Comparison of ENCODE assay signal across 6 fruit fly cellular contexts in genomic region chrX:4686150-4686549, dm6.
A peak's percentile ranks its signal among the peaks of the same experiment; 100 is the strongest.
TF ChIP-seq lines count a peak whose summit lies in the region.

No protein-coding gene starts in this region.

- no peak for TF ChIP-seq CTCF in whole organism, embryonic (GFP tag; optimal IDR thresholded peaks at IDR 0.05; lab: Kevin White, UChicago)

TF ChIP-seq in whole organism, 6 proteins besides CTCF, POLR2A, EP300 and RAD21:
- TF ChIP-seq usp (GFP tag; optimal IDR thresholded peaks at IDR 0.05; lab: Kevin White, UChicago) (no peak), EcR (GFP tag; optimal IDR thresholded peaks at IDR 0.05; lab: Kevin White, UChicago) (no peak), CG8478 (optimal IDR thresholded peaks at IDR 0.05; lab: Kevin White, UChicago) (peak; percentile 80), pan (optimal IDR thresholded peaks at IDR 0.05; lab: Kevin White, UChicago) (no peak)

TF ChIP-seq in whole organism, adult, 20 proteins besides CTCF, POLR2A, EP300 and RAD21 (continues in another document):
- TF ChIP-seq Crg-1 (GFP tag; optimal IDR thresholded peaks at IDR 0.05; lab: Kevin White, UChicago): no peak
- TF ChIP-seq CG5204 (GFP tag; optimal IDR thresholded peaks at IDR 0.05; lab: Kevin White, UChicago): no peak
- TF ChIP-seq ovo (GFP tag; optimal IDR thresholded peaks at IDR 0.05; lab: Kevin White, UChicago): no peak
- no peak for TF ChIP-seq CG33017 (tag; optimal IDR thresholded peaks at IDR 0.05; lab: Kevin White, UChicago)
- TF ChIP-seq bab1 (GFP tag; optimal IDR thresholded peaks at IDR 0.05; lab: Kevin White, UChicago): peak; percentile 14
- no peak for TF ChIP-seq CG1620 (GFP tag; optimal IDR thresholded peaks at IDR 0.05; lab: Kevin White, UChicago)
- TF ChIP-seq Mnt (GFP tag; optimal IDR thresholded peaks at IDR 0.05; lab: Kevin White, UChicago): peak; percentile 61
- no peak for TF ChIP-seq CG14711 (tag; optimal IDR thresholded peaks at IDR 0.05; lab: Kevin White, UChicago)
- no peak for TF ChIP-seq cnc (optimal IDR thresholded peaks at IDR 0.05; lab: Kevin White, UChicago)
- TF ChIP-seq CG12768 (GFP tag; optimal IDR thresholded peaks at IDR 0.05; lab: Kevin White, UChicago): peak; percentile 57
- TF ChIP-seq pad (GFP tag; optimal IDR thresholded peaks at IDR 0.05; lab: Kevin White, UChicago): peak; percentile 63
- peak; percentile 86 for TF ChIP-seq tj (GFP tag; optimal IDR thresholded peaks at IDR 0.05; lab: Kevin White, UChicago)
- no peak for TF ChIP-seq toe (GFP tag; optimal IDR thresholded peaks at IDR 0.05; lab: Kevin White, UChicago)
- no peak for TF ChIP-seq Hr96 (GFP tag; optimal IDR thresholded peaks at IDR 0.05; lab: Kevin White, UChicago)
- peak; percentile 43 for TF ChIP-seq CG7045 (GFP tag; optimal IDR thresholded peaks at IDR 0.05; lab: Kevin White, UChicago)
- peak; percentile 69 for TF ChIP-seq CG11617 (GFP tag; optimal IDR thresholded peaks at IDR 0.05; lab: Kevin White, UChicago)
- TF ChIP-seq Clk (GFP tag; optimal IDR thresholded peaks at IDR 0.05; lab: Kevin White, UChicago): no peak
- peak; percentile 61 for TF ChIP-seq cic (GFP tag; optimal IDR thresholded peaks at IDR 0.05; lab: Kevin White, UChicago)

TF ChIP-seq in whole organism, embryonic, 481 proteins besides CTCF, POLR2A, EP300 and RAD21 (continues in another document):
- TF ChIP-seq Gug (GFP tag; IDR thresholded peaks at IDR 0.05; lab: Robert Waterston, UW) (no peak), CkIIα-i1 (GFP tag; IDR thresholded peaks at IDR 0.05; lab: Robert Waterston, UW) (no peak), CG34376 (GFP tag; optimal IDR thresholded peaks at IDR 0.05; lab: Kevin White, UChicago) (peak; percentile 6), Aef1 (GFP tag; IDR thresholded peaks at IDR 0.05; lab: Robert Waterston, UW) (0 out of 3 replicates have a peak, but pooled peaks have one; percentile 19), H2.0 (GFP tag; IDR thresholded peaks at IDR 0.05; lab: Robert Waterston, UW) (no peak), Drgx (GFP tag; IDR thresholded peaks at IDR 0.05; lab: Robert Waterston, UW) (peak; percentile 57), E2f1 (GFP tag; IDR thresholded peaks at IDR 0.05; lab: Robert Waterston, UW) (no peak), Trl (optimal IDR thresholded peaks at IDR 0.05; lab: Kevin White, UChicago) (peak; percentile 13 to 48), Trl (GFP tag; optimal IDR thresholded peaks at IDR 0.05; lab: Kevin White, UChicago) (no peak), CG18262 (tag; optimal IDR thresholded peaks at IDR 0.05; lab: Kevin White, UChicago) (no peak), abd-A (tag; optimal IDR thresholded peaks at IDR 0.05; lab: Kevin White, UChicago) (peak; percentile 80), chm (GFP tag; IDR thresholded peaks at IDR 0.05; lab: Robert Waterston, UW) (no peak), CG5180 (GFP tag; optimal IDR thresholded peaks at IDR 0.05; lab: Kevin White, UChicago) (peak; percentile 2), CG18764 (GFP tag; optimal IDR thresholded peaks at IDR 0.05; lab: Kevin White, UChicago) (no peak), sna (GFP tag; IDR thresholded peaks at IDR 0.05; lab: Robert Waterston, UW; ENCODE audit: partially characterized antibody) (no peak), Stat92E (GFP tag; optimal IDR thresholded peaks at IDR 0.05; lab: Kevin White, UChicago) (no peak), gce (GFP tag; IDR thresholded peaks at IDR 0.05; lab: Robert Waterston, UW) (no peak), CG31388 (GFP tag; optimal IDR thresholded peaks at IDR 0.05; lab: Kevin White, UChicago) (no peak), gro (GFP tag; optimal IDR thresholded peaks at IDR 0.05; lab: Kevin White, UChicago) (no peak)

TF ChIP-seq in whole organism, prepupa, 60 proteins besides CTCF, POLR2A, EP300 and RAD21 (continues in another document):
- TF ChIP-seq eg (GFP tag; IDR thresholded peaks at IDR 0.05; lab: Robert Waterston, UW) (peak; percentile 88), fd59A (GFP tag; optimal IDR thresholded peaks at IDR 0.05; lab: Kevin White, UChicago) (peak; percentile 52), fkh (GFP tag; optimal IDR thresholded peaks at IDR 0.05; lab: Kevin White, UChicago) (peak; percentile 62), Sox15 (GFP tag; optimal IDR thresholded peaks at IDR 0.05; lab: Kevin White, UChicago) (no peak), CG6808 (GFP tag; optimal IDR thresholded peaks at IDR 0.05; lab: Kevin White, UChicago) (peak; percentile 81), Sox102F (GFP tag; optimal IDR thresholded peaks at IDR 0.05; lab: Kevin White, UChicago) (peak; percentile 53), esn (GFP tag; optimal IDR thresholded peaks at IDR 0.05; lab: Kevin White, UChicago) (peak; percentile 11), CG11762 (GFP tag; optimal IDR thresholded peaks at IDR 0.05; lab: Kevin White, UChicago; ENCODE audit: insufficient read depth) (no peak), Eip78C (GFP tag; lab: Kevin White, UChicago) (peak; percentile 50), CG6276 (GFP tag; optimal IDR thresholded peaks at IDR 0.05; lab: Kevin White, UChicago) (peak; percentile 91), CG3032 (tag; optimal IDR thresholded peaks at IDR 0.05; lab: Kevin White, UChicago) (peak; percentile 63), Smox (GFP tag; optimal IDR thresholded peaks at IDR 0.05; lab: Kevin White, UChicago) (peak; percentile 13), CG11902 (GFP tag; optimal IDR thresholded peaks at IDR 0.05; lab: Kevin White, UChicago) (no peak), Eip75B (GFP tag; optimal IDR thresholded peaks at IDR 0.05; lab: Kevin White, UChicago) (peak; percentile 39), CG6854 (GFP tag; optimal IDR thresholded peaks at IDR 0.05; lab: Kevin White, UChicago) (peak; percentile 40), Blimp-1 (GFP tag; optimal IDR thresholded peaks at IDR 0.05; lab: Kevin White, UChicago) (peak; percentile 5), Ets96B (tag; optimal IDR thresholded peaks at IDR 0.05; lab: Kevin White, UChicago) (peak; percentile 77), dac (GFP tag; optimal IDR thresholded peaks at IDR 0.05; lab: Kevin White, UChicago) (peak; percentile 75), pdm3 (GFP tag; optimal IDR thresholded peaks at IDR 0.05; lab: Kevin White, UChicago) (peak; percentile 60)

TF ChIP-seq in whole organism, pupa, 21 proteins besides CTCF, POLR2A, EP300 and RAD21 (continues in another document):
- TF ChIP-seq gl (tag; optimal IDR thresholded peaks at IDR 0.05; lab: Kevin White, UChicago): peak; percentile 77
- peak; percentile 81 for TF ChIP-seq Pif1B (GFP tag; optimal IDR thresholded peaks at IDR 0.05; lab: Kevin White, UChicago)
- TF ChIP-seq rn (GFP tag; IDR thresholded peaks at IDR 0.05; lab: Robert Waterston, UW): peak; percentile 70
- peak; percentile 70 for TF ChIP-seq CG15710 (tag; optimal IDR thresholded peaks at IDR 0.05; lab: Kevin White, UChicago)
- peak; percentile 72 for TF ChIP-seq Ets98B (GFP tag; IDR thresholded peaks at IDR 0.05; lab: Robert Waterston, UW)
- peak; percentile 91 for TF ChIP-seq CG12605 (GFP tag; IDR thresholded peaks at IDR 0.05; lab: Robert Waterston, UW)
- TF ChIP-seq Snoo (tag; optimal IDR thresholded peaks at IDR 0.05; lab: Kevin White, UChicago): peak; percentile 69
- TF ChIP-seq CG32121 (GFP tag; IDR thresholded peaks at IDR 0.05; lab: Robert Waterston, UW): peak; percentile 81
- TF ChIP-seq CG4496 (GFP tag; IDR thresholded peaks at IDR 0.05; lab: Robert Waterston, UW): peak; percentile 91
- peak; percentile 40 for TF ChIP-seq CG17806 (tag; optimal IDR thresholded peaks at IDR 0.05; lab: Kevin White, UChicago)
- TF ChIP-seq CG13204 (GFP tag; optimal IDR thresholded peaks at IDR 0.05; lab: Kevin White, UChicago): peak; percentile 78
- peak; percentile 69; the same call in 2 of the 3 replicates for TF ChIP-seq fd96Ca (GFP tag; IDR thresholded peaks at IDR 0.05; lab: Robert Waterston, UW)
- no peak for TF ChIP-seq EcR (GFP tag; optimal IDR thresholded peaks at IDR 0.05; lab: Kevin White, UChicago)
- peak; percentile 60 for TF ChIP-seq CG8159 (tag; optimal IDR thresholded peaks at IDR 0.05; lab: Kevin White, UChicago)
- peak; percentile 80 for TF ChIP-seq CG34367 (tag; optimal IDR thresholded peaks at IDR 0.05; lab: Kevin White, UChicago)
- TF ChIP-seq Pif1A (GFP tag; optimal IDR thresholded peaks at IDR 0.05; lab: Kevin White, UChicago): peak; percentile 73
- peak; percentile 64 for TF ChIP-seq CG9948 (tag; optimal IDR thresholded peaks at IDR 0.05; lab: Kevin White, UChicago)
- peak; percentile 88 for TF ChIP-seq CG14655 (GFP tag; optimal IDR thresholded peaks at IDR 0.05; lab: Kevin White, UChicago)
- TF ChIP-seq D1 (tag; optimal IDR thresholded peaks at IDR 0.05; lab: Kevin White, UChicago): no peak
- TF ChIP-seq CG10348 (GFP tag; IDR thresholded peaks at IDR 0.05; lab: Robert Waterston, UW): no peak

TF ChIP-seq in whole organism, wandering third instar larva, 38 proteins besides CTCF, POLR2A, EP300 and RAD21 (continues in another document):
- TF ChIP-seq foxo (GFP tag; optimal IDR thresholded peaks at IDR 0.05; lab: Kevin White, UChicago) (no peak), Jra (GFP tag; optimal IDR thresholded peaks at IDR 0.05; lab: Kevin White, UChicago) (peak; percentile 36), CG9705 (GFP tag; optimal IDR thresholded peaks at IDR 0.05; lab: Kevin White, UChicago) (no peak), rgr (GFP tag; optimal IDR thresholded peaks at IDR 0.05; lab: Kevin White, UChicago) (no peak), lola (GFP tag; optimal IDR thresholded peaks at IDR 0.05; lab: Kevin White, UChicago) (no peak), Dif (GFP tag; optimal IDR thresholded peaks at IDR 0.05; lab: Kevin White, UChicago; ENCODE audit: partially characterized antibody) (peak; percentile 15), tai (GFP tag; optimal IDR thresholded peaks at IDR 0.05; lab: Kevin White, UChicago) (no peak), sage (GFP tag; optimal IDR thresholded peaks at IDR 0.05; lab: Kevin White, UChicago) (peak; percentile 17), woc (GFP tag; optimal IDR thresholded peaks at IDR 0.05; lab: Kevin White, UChicago) (no peak), ey (GFP tag; optimal IDR thresholded peaks at IDR 0.05; lab: Kevin White, UChicago) (no peak), Abd-B (GFP tag; optimal IDR thresholded peaks at IDR 0.05; lab: Kevin White, UChicago) (no peak), CrebA (GFP tag; optimal IDR thresholded peaks at IDR 0.05; lab: Kevin White, UChicago; ENCODE audit: borderline replicate concordance) (no peak), Sp1 (GFP tag; optimal IDR thresholded peaks at IDR 0.05; lab: Kevin White, UChicago) (peak; percentile 66), Mio (GFP tag; optimal IDR thresholded peaks at IDR 0.05; lab: Kevin White, UChicago) (no peak), Hr83 (GFP tag; optimal IDR thresholded peaks at IDR 0.05; lab: Kevin White, UChicago; ENCODE audit: poor library complexity, severe bottlenecking) (no peak), Dfd (GFP tag; optimal IDR thresholded peaks at IDR 0.05; lab: Kevin White, UChicago) (no peak), psq (GFP tag; optimal IDR thresholded peaks at IDR 0.05; lab: Kevin White, UChicago) (peak; percentile 1), jim (GFP tag; optimal IDR thresholded peaks at IDR 0.05; lab: Kevin White, UChicago) (no peak), h (GFP tag; optimal IDR thresholded peaks at IDR 0.05; lab: Kevin White, UChicago) (peak; percentile 21), dsf (GFP tag; optimal IDR thresholded peaks at IDR 0.05; lab: Kevin White, UChicago; ENCODE audit: borderline replicate concordance) (no peak), sv (GFP tag; optimal IDR thresholded peaks at IDR 0.05; lab: Kevin White, UChicago) (no peak), Vsx2 (GFP tag; optimal IDR thresholded peaks at IDR 0.05; lab: Kevin White, UChicago; ENCODE audit: partially characterized antibody) (no peak)
